Fruit fly (Drosophila melanogaster) whole organism, embryonic: ENCODE measurements around the gene CG10214.

Experiments
- Aef1 ChIP-seq: fragments of 200-800 bp; sonication (Bioruptor generic); IDR thresholded peaks from 3 replicates; pipeline ENCODE4 v1.3.6; 2022; ENCODE audit warnings: missing biosample characterization, missing genetic modification characterization
- Blimp-1 ChIP-seq: fragments of 200-800 bp; sonication (Bioruptor generic); optimal IDR thresholded peaks from 3 replicates; lab custom pipeline; 2018; ENCODE audit warnings: missing biosample characterization, missing genetic modification characterization, mild to moderate bottlenecking, moderate library complexity, missing genetic modification reagents
- BtbVII ChIP-seq: fragments of 200-800 bp; sonication (Bioruptor generic); optimal IDR thresholded peaks from 3 replicates; lab custom pipeline; 2017; ENCODE audit warnings: missing biosample characterization, mild to moderate bottlenecking, missing genetic modification characterization
- CG10431 ChIP-seq: fragments of 200-800 bp; sonication (Bioruptor generic); optimal IDR thresholded peaks from 3 replicates; lab custom pipeline; 2018; ENCODE audit warnings: missing biosample characterization, mild to moderate bottlenecking, missing genetic modification characterization
- CG11456 ChIP-seq: fragments of 200-800 bp; sonication (Bioruptor generic); IDR thresholded peaks from 3 replicates; pipeline ENCODE4 v1.3.6; 2022; ENCODE audit warnings: missing biosample characterization, missing genetic modification characterization
- CG11504 ChIP-seq: fragments of 200-800 bp; sonication (Bioruptor generic); optimal IDR thresholded peaks from 3 replicates; lab custom pipeline; 2019; ENCODE audit warnings: missing biosample characterization, mild to moderate bottlenecking, missing genetic modification characterization, moderate library complexity
- CG11560 ChIP-seq: fragments of 200-800 bp; sonication (Bioruptor generic); IDR thresholded peaks from 3 replicates; pipeline ENCODE4 v1.3.6; 2022; ENCODE audit warnings: missing biosample characterization, missing genetic modification characterization
- CG12299 ChIP-seq: fragments of 200-800 bp; sonication (Bioruptor generic); optimal IDR thresholded peaks from 2 replicates; lab custom pipeline; 2018; ENCODE audit warnings: missing biosample characterization, mild to moderate bottlenecking, missing genetic modification characterization
- CG13424 ChIP-seq: fragments of 200-800 bp; sonication (Bioruptor generic); optimal IDR thresholded peaks from 2 replicates; lab custom pipeline; 2019; ENCODE audit warnings: missing biosample characterization, mild to moderate bottlenecking, missing genetic modification characterization, moderate library complexity
- CG13624 ChIP-seq: fragments of 200-800 bp; sonication (Bioruptor generic); optimal IDR thresholded peaks from 2 replicates; lab custom pipeline; 2016; ENCODE audit warnings: missing biosample characterization, missing genetic modification characterization
- CG15073 ChIP-seq: fragments of 200-800 bp; sonication (Bioruptor generic); optimal IDR thresholded peaks from 2 replicates; lab custom pipeline; 2016; ENCODE audit warnings: missing biosample characterization, missing genetic modification characterization
- CG1647 ChIP-seq: fragments of 200-800 bp; sonication (Bioruptor generic); optimal IDR thresholded peaks from 3 replicates; lab custom pipeline; 2016; ENCODE audit warnings: missing biosample characterization, missing genetic modification characterization
- CG17829 ChIP-seq: fragments of 200-800 bp; optimal IDR thresholded peaks from 2 replicates; lab custom pipeline; 2019; ENCODE audit warnings: missing biosample characterization, mild to moderate bottlenecking, missing genetic modification characterization, moderate library complexity
- CG2129 ChIP-seq: fragments of 200-800 bp; sonication (Bioruptor generic); IDR thresholded peaks from 2 replicates; pipeline ENCODE4 v1.3.6; 2022; ENCODE audit warnings: missing biosample characterization, missing genetic modification characterization; ENCODE audit not compliant: partially characterized antibody
- CG2712 ChIP-seq: fragments of 200-800 bp; optimal IDR thresholded peaks from 3 replicates; lab custom pipeline; 2019; ENCODE audit warnings: missing biosample characterization, mild to moderate bottlenecking, missing genetic modification characterization, moderate library complexity
- CG31388 ChIP-seq: fragments of 200-800 bp; sonication (Bioruptor generic); optimal IDR thresholded peaks from 2 replicates; lab custom pipeline; 2016; ENCODE audit warnings: missing biosample characterization, missing genetic modification characterization
- CG32767 ChIP-seq: fragments of 200-800 bp; sonication (Bioruptor generic); IDR thresholded peaks from 2 replicates; pipeline ENCODE4 v1.3.6; 2022; ENCODE audit warnings: missing biosample characterization, missing genetic modification characterization
- CG3847 ChIP-seq: fragments of 200-800 bp; sonication (Bioruptor generic); IDR thresholded peaks from 2 replicates; pipeline ENCODE4 v1.3.6; 2022; ENCODE audit warnings: missing biosample characterization, missing genetic modification characterization
- CG6254 ChIP-seq: fragments of 200-800 bp; sonication (Bioruptor generic); optimal IDR thresholded peaks from 3 replicates; lab custom pipeline; 2017; ENCODE audit warnings: mild to moderate bottlenecking, missing biosample characterization, missing genetic modification reagents, missing genetic modification characterization
- CG6765 ChIP-seq: fragments of 200-800 bp; sonication (Bioruptor generic); optimal IDR thresholded peaks from 3 replicates; lab custom pipeline; 2017; ENCODE audit warnings: missing biosample characterization, mild to moderate bottlenecking, missing genetic modification characterization
- CG8290 ChIP-seq, 3 experiments: fragments of 200-800 bp; sonication (Bioruptor generic); optimal IDR thresholded peaks; 2 replicates each; lab custom pipeline; 2016 to 2019; ENCODE audit warnings: missing biosample characterization in 3 of 3, missing genetic modification characterization in 3 of 3, mild to moderate bottlenecking in 2 of 3, moderate library complexity in 1 of 3
- CG8924 ChIP-seq: fragments of 200-800 bp; optimal IDR thresholded peaks from 3 replicates; lab custom pipeline; 2019; ENCODE audit warnings: missing biosample characterization, mild to moderate bottlenecking, missing genetic modification characterization, moderate library complexity
- CG9797 ChIP-seq: fragments of 200-800 bp; sonication (Bioruptor generic); optimal IDR thresholded peaks from 3 replicates; lab custom pipeline; 2018; ENCODE audit warnings: missing biosample characterization, mild to moderate bottlenecking, missing genetic modification characterization
- CTCF ChIP-seq: fragments of 200-800 bp; sonication (Bioruptor generic); optimal IDR thresholded peaks from 2 replicates; lab custom pipeline; 2017; ENCODE audit warnings: missing biosample characterization, mild to moderate bottlenecking, missing genetic modification characterization, moderate library complexity
- Camta ChIP-seq: fragments of 200-800 bp; sonication (Bioruptor generic); optimal IDR thresholded peaks from 2 replicates; lab custom pipeline; 2016; ENCODE audit warnings: missing biosample characterization, missing genetic modification characterization
- Dll ChIP-seq: fragments of 200-800 bp; sonication (Bioruptor generic); IDR thresholded peaks from 4 replicates; pipeline ENCODE4 v1.3.6; 2022; ENCODE audit warnings: missing biosample characterization, missing genetic modification characterization; ENCODE audit not compliant: partially characterized antibody
- E2f2 ChIP-seq: fragments of 200-800 bp; sonication (Bioruptor generic); IDR thresholded peaks from 2 replicates; pipeline ENCODE4 v1.3.6; 2022; ENCODE audit warnings: missing biosample characterization, missing genetic modification characterization
- HLH4C ChIP-seq: fragments of 200-800 bp; sonication (Bioruptor generic); IDR thresholded peaks from 3 replicates; pipeline ENCODE4 v1.3.6; 2022; ENCODE audit warnings: missing biosample characterization, missing genetic modification characterization; ENCODE audit not compliant: partially characterized antibody
- Hr51 ChIP-seq, 2 experiments: fragments of 200-800 bp; sonication (Bioruptor generic); optimal IDR thresholded peaks; 2 replicates in 1 of 2; 3 replicates in 1 of 2; lab custom pipeline; 2016 to 2018; ENCODE audit warnings: missing biosample characterization in 2 of 2, missing genetic modification characterization in 2 of 2, mild to moderate bottlenecking in 1 of 2, moderate library complexity in 1 of 2
- MESR4 ChIP-seq: fragments of 200-800 bp; sonication (Bioruptor generic); optimal IDR thresholded peaks from 2 replicates; lab custom pipeline; 2018; ENCODE audit warnings: missing biosample characterization, mild to moderate bottlenecking, missing genetic modification characterization, moderate library complexity
- NC2β ChIP-seq: fragments of 200-800 bp; sonication (Bioruptor generic); optimal IDR thresholded peaks from 2 replicates; lab custom pipeline; 2016; ENCODE audit warnings: missing biosample characterization, missing genetic modification characterization
- Pdp1 ChIP-seq, 2 experiments: fragments of 200-800 bp; sonication (Bioruptor generic); optimal IDR thresholded peaks; 3 replicates each; lab custom pipeline; 2016; ENCODE audit warnings: missing biosample characterization in 2 of 2, missing genetic modification characterization in 2 of 2, mild to moderate bottlenecking in 1 of 2, moderate library complexity in 1 of 2
- Sry-β ChIP-seq: fragments of 200-800 bp; sonication (Bioruptor generic); optimal IDR thresholded peaks from 2 replicates; lab custom pipeline; 2018; ENCODE audit warnings: missing biosample characterization, mild to moderate bottlenecking, missing genetic modification characterization, moderate library complexity
- Xbp1 ChIP-seq: fragments of 200-800 bp; sonication (Bioruptor generic); optimal IDR thresholded peaks from 3 replicates; lab custom pipeline; 2016; ENCODE audit warnings: missing biosample characterization, mild to moderate bottlenecking, missing genetic modification characterization
- btn ChIP-seq: fragments of 200-800 bp; sonication (Bioruptor generic); optimal IDR thresholded peaks from 2 replicates; lab custom pipeline; 2016; ENCODE audit warnings: missing biosample characterization, missing genetic modification characterization
- cg ChIP-seq: fragments of 200-800 bp; sonication (Bioruptor generic); optimal IDR thresholded peaks from 3 replicates; lab custom pipeline; 2019; ENCODE audit warnings: missing biosample characterization, mild to moderate bottlenecking, missing genetic modification characterization, moderate library complexity
- chinmo ChIP-seq: fragments of 200-800 bp; sonication (Bioruptor generic); IDR thresholded peaks from 4 replicates; pipeline ENCODE4 v1.3.6; 2022; ENCODE audit warnings: missing biosample characterization, missing genetic modification characterization; ENCODE audit not compliant: partially characterized antibody
- chm ChIP-seq: fragments of 200-800 bp; sonication (Bioruptor generic); IDR thresholded peaks from 2 replicates; pipeline ENCODE4 v1.3.6; 2022; ENCODE audit warnings: missing biosample characterization, missing genetic modification characterization
- eve ChIP-seq, 2 experiments: fragments of >200 bp; optimal IDR thresholded peaks; 2 replicates each; lab custom pipeline; 2017; ENCODE audit warnings: missing biosample characterization in 2 of 2, missing genetic modification characterization in 2 of 2
- exex ChIP-seq: fragments of 200-800 bp; sonication (Bioruptor generic); optimal IDR thresholded peaks from 4 replicates; lab custom pipeline; 2018; ENCODE audit warnings: missing biosample characterization, mild to moderate bottlenecking, missing genetic modification characterization, moderate library complexity
- ftz-f1 ChIP-seq: fragments of 200-800 bp; sonication (Bioruptor generic); optimal IDR thresholded peaks from 2 replicates; lab custom pipeline; 2016; ENCODE audit warnings: missing biosample characterization, missing genetic modification characterization
- gem ChIP-seq: fragments of 200-800 bp; sonication (Bioruptor generic); optimal IDR thresholded peaks from 2 replicates; lab custom pipeline; 2019; ENCODE audit warnings: missing biosample characterization, mild to moderate bottlenecking, missing genetic modification characterization, moderate library complexity
- hbn ChIP-seq: fragments of 200-800 bp; sonication (Bioruptor generic); IDR thresholded peaks from 2 replicates; pipeline ENCODE4 v1.3.6; 2022; ENCODE audit warnings: missing biosample characterization, missing genetic modification characterization; ENCODE audit not compliant: partially characterized antibody
- lilli ChIP-seq: fragments of 200-800 bp; sonication (Bioruptor generic); optimal IDR thresholded peaks from 3 replicates; lab custom pipeline; 2016; ENCODE audit warnings: missing biosample characterization, missing genetic modification characterization
- nerfin-1 ChIP-seq: fragments of 200-800 bp; sonication (Bioruptor generic); optimal IDR thresholded peaks from 3 replicates; lab custom pipeline; 2019; ENCODE audit warnings: missing biosample characterization, mild to moderate bottlenecking, missing genetic modification characterization, moderate library complexity
- nom ChIP-seq: fragments of 200-800 bp; sonication (Bioruptor generic); optimal IDR thresholded peaks from 2 replicates; lab custom pipeline; 2017; ENCODE audit warnings: missing biosample characterization, missing genetic modification characterization, mild to moderate bottlenecking, moderate library complexity, missing genetic modification reagents
- peb ChIP-seq: fragments of 200-800 bp; sonication (Bioruptor generic); IDR thresholded peaks from 2 replicates; pipeline ENCODE4 v1.3.6; 2022; ENCODE audit warnings: missing biosample characterization, missing genetic modification characterization
- salm ChIP-seq: fragments of 200-800 bp; sonication (Bioruptor generic); optimal IDR thresholded peaks from 2 replicates; lab custom pipeline; 2018; ENCODE audit warnings: missing biosample characterization, mild to moderate bottlenecking, missing genetic modification characterization
- zen ChIP-seq: fragments of 200-800 bp; sonication (Bioruptor generic); optimal IDR thresholded peaks from 3 replicates; lab custom pipeline; 2018; ENCODE audit warnings: missing biosample characterization, mild to moderate bottlenecking, missing genetic modification characterization, moderate library complexity

CG10214 gene

dm6 chr3R:23732990-23733512 is 34.2 kb downstream of the CG10214 start, which contains the start of the genes Hmgcr and Rpn9 (continued):
- 0 out of 2 replicates have a peak, but pooled peaks have one; percentile 9 for TF ChIP-seq CG3847 (GFP tag; lab: Robert Waterston, UW)
- TF ChIP-seq Dll (GFP tag; lab: Robert Waterston, UW) = 0 out of 4 replicates have a peak, but pooled peaks have one; percentile 40
- no peak for TF ChIP-seq CG2129 (GFP tag; lab: Robert Waterston, UW)
- TF ChIP-seq Hr51 (GFP tag; optimal IDR thresholded peaks at IDR 0.05; lab: Kevin White, UChicago) = peak in 1 of 2 experiments; percentile 11
- TF ChIP-seq nerfin-1 (tag; lab: Kevin White, UChicago) = peak; percentile 35
- TF ChIP-seq CG31388 (GFP tag; lab: Kevin White, UChicago) = no peak
- TF ChIP-seq ftz-f1 (GFP tag; lab: Kevin White, UChicago) = no peak
- TF ChIP-seq HLH4C (GFP tag; lab: Robert Waterston, UW) = peak; percentile 8; the same call in 1 of the 3 replicates
- no peak for TF ChIP-seq CG32767 (GFP tag; lab: Robert Waterston, UW)
- TF ChIP-seq Aef1 (GFP tag; lab: Robert Waterston, UW) = no peak
- TF ChIP-seq MESR4 (GFP tag; lab: Kevin White, UChicago) = peak; percentile 66
- peak; percentile 10 for TF ChIP-seq Sry-β (GFP tag; lab: Kevin White, UChicago)
- no peak for TF ChIP-seq CG11456 (GFP tag; lab: Robert Waterston, UW)
- no peak for TF ChIP-seq CG15073
- TF ChIP-seq CTCF = peak; percentile 58
- TF ChIP-seq Xbp1 (GFP tag; lab: Kevin White, UChicago) = peak; percentile 12
- TF ChIP-seq Blimp-1 (GFP tag; lab: Kevin White, UChicago) = peak; percentile 11
- TF ChIP-seq CG10431 (GFP tag; lab: Kevin White, UChicago) = peak; percentile 54
- TF ChIP-seq CG11504 (tag; lab: Kevin White, UChicago) = peak; percentile 51
- TF ChIP-seq chm = peak; percentile 70; the same call in 1 of the 2 replicates
- peak; percentile 49 for TF ChIP-seq nom (GFP tag; lab: Kevin White, UChicago)
- peak in 1 of 2 experiments; percentile 11 for TF ChIP-seq eve (GFP tag; optimal IDR thresholded peaks at IDR 0.05; lab: Kevin White, UChicago)
- peak; percentile 31 for TF ChIP-seq salm (tag; lab: Kevin White, UChicago)
- peak; percentile 97 for TF ChIP-seq CG9797 (GFP tag; lab: Kevin White, UChicago)
- TF ChIP-seq CG17829 = peak; percentile 43
- TF ChIP-seq CG6254 (GFP tag; lab: Kevin White, UChicago) = no peak
- peak; percentile 8 for TF ChIP-seq CG8290 (GFP tag; optimal IDR thresholded peaks at IDR 0.05; lab: Kevin White, UChicago)
- TF ChIP-seq CG8290 (tag; optimal IDR thresholded peaks at IDR 0.05; lab: Kevin White, UChicago) = peak in 1 of 2 experiments; percentile 47
- TF ChIP-seq CG2712 (tag; lab: Kevin White, UChicago) = peak; percentile 61
- TF ChIP-seq chinmo = no peak
- no peak for TF ChIP-seq btn (GFP tag; lab: Kevin White, UChicago)
- TF ChIP-seq hbn (GFP tag; lab: Robert Waterston, UW) = no peak
- peak; percentile 99 for TF ChIP-seq CG11560 (tag; lab: Robert Waterston, UW)
- TF ChIP-seq lilli (GFP tag; lab: Kevin White, UChicago) = peak; percentile 13
- TF ChIP-seq CG13424 (tag; lab: Kevin White, UChicago) = peak; percentile 28
- TF ChIP-seq NC2β = peak; percentile 55
- TF ChIP-seq cg (GFP tag; lab: Kevin White, UChicago) = no peak
- peak; percentile 44 for TF ChIP-seq CG8924 (tag; lab: Kevin White, UChicago)
- peak; percentile 21 for TF ChIP-seq Camta (GFP tag; lab: Kevin White, UChicago)
- TF ChIP-seq CG13624 (GFP tag; lab: Kevin White, UChicago) = peak; percentile 14
- no peak for TF ChIP-seq peb (GFP tag; lab: Robert Waterston, UW)
- peak; percentile 52 for TF ChIP-seq CG12299 (tag; lab: Kevin White, UChicago)
- TF ChIP-seq BtbVII (GFP tag; lab: Kevin White, UChicago) = peak; percentile 37
- TF ChIP-seq CG6765 (GFP tag; lab: Kevin White, UChicago) = peak; percentile 15
- TF ChIP-seq Pdp1 (GFP tag; optimal IDR thresholded peaks at IDR 0.05; lab: Kevin White, UChicago) = peak in 1 of 2 experiments; percentile 99
- peak; percentile 35 for TF ChIP-seq gem (tag; lab: Kevin White, UChicago)
- TF ChIP-seq exex = peak; percentile 17
- peak; percentile 25; the same call in 1 of the 2 replicates for TF ChIP-seq E2f2
- peak; percentile 45 for TF ChIP-seq zen
- no peak for TF ChIP-seq CG1647 (GFP tag; lab: Kevin White, UChicago)
